Fruit fly (Drosophila melanogaster) whole organism, pupa: ENCODE measurements around the gene aay.
A peak's percentile ranks its signal among the peaks of the same experiment; 100 is the strongest.

Experiments used
- CG10348 ChIP-seq: fragments of 200-800 bp; sonication (Bioruptor generic); IDR thresholded peaks from 2 replicates; pipeline ENCODE4 v1.3.6; 2022; ENCODE audit warnings: missing biosample characterization, missing genetic modification characterization
- CG12605 ChIP-seq: fragments of 200-800 bp; sonication (Bioruptor generic); IDR thresholded peaks from 2 replicates; pipeline ENCODE4 v1.3.6; 2022; ENCODE audit warnings: missing biosample characterization, missing genetic modification characterization
- CG13204 ChIP-seq: fragments of 200-800 bp; sonication (Bioruptor generic); optimal IDR thresholded peaks from 2 replicates; lab custom pipeline; 2018; ENCODE audit warnings: missing biosample characterization, mild to moderate bottlenecking, missing genetic modification characterization, moderate library complexity
- CG14655 ChIP-seq: fragments of 200-800 bp; sonication (Bioruptor generic); optimal IDR thresholded peaks from 3 replicates; lab custom pipeline; 2017; ENCODE audit warnings: mild to moderate bottlenecking, missing biosample characterization, missing genetic modification reagents, missing genetic modification characterization
- CG15710 ChIP-seq: fragments of 200-800 bp; sonication (Bioruptor generic); optimal IDR thresholded peaks from 2 replicates; lab custom pipeline; 2018; ENCODE audit warnings: missing biosample characterization, mild to moderate bottlenecking, missing genetic modification characterization, moderate library complexity
- CG17806 ChIP-seq: fragments of 200-800 bp; sonication (Bioruptor generic); optimal IDR thresholded peaks from 2 replicates; lab custom pipeline; 2018; ENCODE audit warnings: missing biosample characterization, mild to moderate bottlenecking, missing genetic modification characterization, moderate library complexity
- CG32121 ChIP-seq: fragments of 200-800 bp; sonication (Bioruptor generic); IDR thresholded peaks from 2 replicates; pipeline ENCODE4 v1.3.6; 2022; ENCODE audit warnings: missing biosample characterization, missing genetic modification characterization
- CG34367 ChIP-seq: fragments of 200-800 bp; sonication (Bioruptor generic); optimal IDR thresholded peaks from 2 replicates; lab custom pipeline; 2018; ENCODE audit warnings: missing biosample characterization, mild to moderate bottlenecking, missing genetic modification characterization
- CG4496 ChIP-seq: fragments of 200-800 bp; sonication (Bioruptor generic); IDR thresholded peaks from 3 replicates; pipeline ENCODE4 v1.3.6; 2022; ENCODE audit warnings: missing biosample characterization, missing genetic modification characterization
- CG8159 ChIP-seq: fragments of 200-800 bp; sonication (Bioruptor generic); optimal IDR thresholded peaks from 3 replicates; lab custom pipeline; 2018; ENCODE audit warnings: missing biosample characterization, mild to moderate bottlenecking, missing genetic modification characterization, moderate library complexity
- CG8301 ChIP-seq: fragments of 200-800 bp; sonication (Bioruptor generic); optimal IDR thresholded peaks from 2 replicates; lab custom pipeline; 2018; ENCODE audit warnings: missing biosample characterization, mild to moderate bottlenecking, missing genetic modification characterization
- CG9948 ChIP-seq: fragments of 200-800 bp; sonication (Bioruptor generic); optimal IDR thresholded peaks from 2 replicates; lab custom pipeline; 2018; ENCODE audit warnings: missing biosample characterization, mild to moderate bottlenecking, missing genetic modification characterization, moderate library complexity
- D1 ChIP-seq: fragments of 200-800 bp; sonication (Bioruptor generic); optimal IDR thresholded peaks from 2 replicates; lab custom pipeline; 2018; ENCODE audit warnings: missing biosample characterization, mild to moderate bottlenecking, missing genetic modification characterization, moderate library complexity
- EcR ChIP-seq: fragments of 200-800 bp; sonication (Bioruptor generic); optimal IDR thresholded peaks from 3 replicates; lab custom pipeline; 2019; ENCODE audit warnings: missing biosample characterization, missing genetic modification characterization, mild to moderate bottlenecking, moderate library complexity, missing genetic modification reagents
- Ets98B ChIP-seq: fragments of 200-800 bp; sonication (Bioruptor generic); IDR thresholded peaks from 2 replicates; pipeline ENCODE4 v1.3.6; 2022; ENCODE audit warnings: missing biosample characterization, missing genetic modification characterization
- Pif1A ChIP-seq: fragments of 200-800 bp; sonication (Bioruptor generic); optimal IDR thresholded peaks from 3 replicates; lab custom pipeline; 2016; ENCODE audit warnings: missing biosample characterization, missing genetic modification characterization
- Pif1B ChIP-seq: fragments of 200-800 bp; sonication (Bioruptor generic); optimal IDR thresholded peaks from 3 replicates; lab custom pipeline; 2016; ENCODE audit warnings: missing biosample characterization, missing genetic modification characterization
- Snoo ChIP-seq: fragments of 200-800 bp; sonication (Bioruptor generic); optimal IDR thresholded peaks from 3 replicates; lab custom pipeline; 2017; ENCODE audit warnings: missing biosample characterization, mild to moderate bottlenecking, missing genetic modification characterization, inconsistent platforms
- fd96Ca ChIP-seq: fragments of 200-800 bp; sonication (Bioruptor generic); IDR thresholded peaks from 3 replicates; pipeline ENCODE4 v1.3.6; 2022; ENCODE audit warnings: missing biosample characterization, missing genetic modification characterization
- gl ChIP-seq: fragments of 200-800 bp; sonication (Bioruptor generic); optimal IDR thresholded peaks from 2 replicates; lab custom pipeline; 2018; ENCODE audit warnings: missing biosample characterization, mild to moderate bottlenecking, missing genetic modification characterization
- rn ChIP-seq: fragments of 200-800 bp; sonication (Bioruptor generic); IDR thresholded peaks from 2 replicates; pipeline ENCODE4 v1.3.6; 2022; ENCODE audit warnings: missing biosample characterization, missing genetic modification characterization

aay gene

DNA sequence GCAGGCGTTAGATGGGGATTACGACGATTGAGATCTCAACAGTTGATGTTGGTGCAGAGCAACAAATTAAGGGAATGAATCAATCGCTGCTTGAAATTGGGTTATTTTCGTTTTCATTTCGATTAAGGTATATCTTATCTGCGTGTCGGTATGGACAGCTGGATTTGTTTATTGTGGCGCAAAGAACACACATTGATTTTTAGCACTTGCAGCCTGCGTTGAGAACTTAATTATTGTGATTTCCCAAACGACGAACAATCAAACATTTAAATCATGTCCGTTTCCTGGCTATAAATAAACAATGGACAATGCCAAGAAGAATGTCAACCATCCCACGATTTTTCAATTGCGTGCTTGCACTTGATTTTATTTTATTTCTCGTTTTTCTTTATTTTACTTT lies 25.0 kb upstream of the aay start:
- no peak for TF ChIP-seq Ets98B (GFP tag; lab: Robert Waterston, UW)

DNA sequence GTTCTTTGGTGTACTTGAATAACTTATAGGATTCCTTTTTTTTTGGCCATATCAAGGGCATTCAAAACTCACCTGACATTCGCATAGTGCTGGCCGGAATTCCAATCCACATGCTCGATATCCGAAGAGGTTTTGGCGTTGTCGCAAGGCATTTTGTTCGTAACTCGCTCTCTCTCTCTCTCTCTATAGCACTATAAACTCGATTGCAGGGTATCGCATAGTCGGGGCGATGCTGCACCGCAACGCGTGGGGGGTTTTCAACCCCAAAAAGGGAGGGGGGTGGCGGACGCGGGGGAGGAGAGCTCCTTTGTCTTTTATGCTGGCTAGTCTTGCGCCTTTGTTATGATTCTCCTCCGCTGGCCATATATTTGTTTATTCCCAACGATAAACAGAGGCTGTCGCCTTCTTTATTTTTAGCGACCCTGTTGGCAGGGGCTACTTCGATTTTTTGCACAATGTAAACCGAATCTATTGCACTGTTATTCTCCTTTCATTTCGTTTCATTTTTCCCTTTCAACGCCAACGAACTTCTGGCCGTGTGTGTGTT lies 24.5 kb upstream of the aay start:
- peak; percentile 17 for TF ChIP-seq CG9948 (tag; lab: Kevin White, UChicago)
- 0 out of 2 replicates have a peak, but pooled peaks have one; percentile 46 for TF ChIP-seq CG12605
- no peak for TF ChIP-seq CG34367 (tag; lab: Kevin White, UChicago)
- peak; percentile 35; the same call in 1 of the 2 replicates for TF ChIP-seq CG32121 (GFP tag; lab: Robert Waterston, UW)
- TF ChIP-seq EcR = peak; percentile 86
- TF ChIP-seq gl (tag; lab: Kevin White, UChicago) = no peak
- peak; percentile 50; the same call in 1 of the 3 replicates for TF ChIP-seq CG4496
- TF ChIP-seq CG10348 (GFP tag; lab: Robert Waterston, UW) = no peak
- TF ChIP-seq CG8159 (tag; lab: Kevin White, UChicago) = peak; percentile 20
- no peak for TF ChIP-seq CG13204 (GFP tag; lab: Kevin White, UChicago)
- TF ChIP-seq Snoo (tag; lab: Kevin White, UChicago) = peak; percentile 29
- TF ChIP-seq CG8301 (tag; lab: Kevin White, UChicago) = no peak
- TF ChIP-seq CG17806 (tag; lab: Kevin White, UChicago) = peak; percentile 1
- TF ChIP-seq CG15710 (tag; lab: Kevin White, UChicago) = peak; percentile 9
- TF ChIP-seq D1 (tag; lab: Kevin White, UChicago) = peak; percentile 3
- TF ChIP-seq Pif1A = no peak
- no peak for TF ChIP-seq Pif1B (GFP tag; lab: Kevin White, UChicago)
- TF ChIP-seq Ets98B (GFP tag; lab: Robert Waterston, UW) = 0 out of 2 replicates have a peak, but pooled peaks have one; percentile 46
- no peak for TF ChIP-seq CG14655 (GFP tag; lab: Kevin White, UChicago)
- no peak for TF ChIP-seq rn (GFP tag; lab: Robert Waterston, UW)
- no peak; the same call in 2 of the 3 replicates for TF ChIP-seq fd96Ca (GFP tag; lab: Robert Waterston, UW)

DNA sequence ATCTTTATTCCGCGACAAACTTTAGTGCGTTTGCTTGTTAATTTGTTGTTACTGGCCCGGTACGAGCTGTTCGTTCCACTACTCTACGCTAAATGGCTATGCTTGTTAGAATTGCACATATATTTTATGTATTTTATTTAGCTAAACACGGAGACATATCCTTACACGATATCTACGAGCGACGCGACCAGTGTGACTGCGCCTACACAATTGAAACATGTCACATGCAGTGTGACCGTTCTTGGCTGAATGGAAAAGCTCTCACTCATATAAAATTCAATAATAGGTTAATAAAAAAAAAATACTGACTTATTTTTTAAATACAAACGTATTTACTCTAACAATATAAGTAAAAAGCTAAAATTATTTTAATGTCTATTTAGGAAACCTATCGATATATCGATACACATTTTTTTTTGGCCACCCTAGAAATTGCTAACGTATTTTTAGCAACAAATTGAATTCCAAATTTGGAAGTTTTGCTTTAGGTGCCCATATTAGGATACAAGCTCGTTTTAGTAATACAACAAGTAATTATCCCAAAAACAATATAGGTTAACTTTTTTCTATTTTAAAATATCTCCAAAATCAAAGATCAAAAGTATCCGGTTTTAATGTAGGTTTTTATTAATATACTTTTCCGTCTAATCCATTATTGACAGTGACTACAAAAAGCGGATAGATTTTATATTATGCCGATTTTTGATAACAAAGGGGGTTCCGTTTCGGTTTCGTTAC lies 23.9 kb upstream of the aay start, which contains the start of gene CG4080:
Gene CG4080 (minus strand): TSS at position 215 of the 738 bp plus-strand sequence.
- no peak for TF ChIP-seq CG13204 (GFP tag; lab: Kevin White, UChicago)
- no peak for TF ChIP-seq rn (GFP tag; lab: Robert Waterston, UW)
- TF ChIP-seq CG8159 (tag; lab: Kevin White, UChicago) = peak; percentile 68
- peak; percentile 48 for TF ChIP-seq EcR
- no peak for TF ChIP-seq D1 (tag; lab: Kevin White, UChicago)
- TF ChIP-seq CG8301 (tag; lab: Kevin White, UChicago) = no peak
- peak; percentile 13 for TF ChIP-seq CG34367 (tag; lab: Kevin White, UChicago)
- peak; percentile 28 for TF ChIP-seq Pif1A
- TF ChIP-seq fd96Ca (GFP tag; lab: Robert Waterston, UW) = no peak
- no peak for TF ChIP-seq gl (tag; lab: Kevin White, UChicago)
- no peak for TF ChIP-seq Snoo (tag; lab: Kevin White, UChicago)

DNA sequence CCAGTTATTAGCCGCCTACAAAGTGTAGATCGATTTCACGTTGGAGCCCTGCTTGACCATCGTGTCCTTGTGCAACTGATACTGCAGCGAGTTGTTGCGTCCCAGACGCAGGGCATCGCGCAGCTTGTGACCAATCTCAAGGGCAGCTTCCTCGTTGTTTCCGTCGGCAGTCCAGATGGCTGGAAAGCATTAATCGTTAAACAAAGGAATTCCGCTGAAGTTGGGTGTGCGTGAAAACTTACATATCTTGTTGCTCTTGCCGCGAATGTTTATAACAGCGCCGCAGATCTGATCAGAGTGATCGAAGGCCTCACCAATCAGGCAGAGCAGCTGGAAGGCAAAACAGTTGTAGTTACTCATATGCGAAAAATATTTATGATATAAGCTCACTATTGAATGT lies 23.2 kb upstream of the aay start:
- TF ChIP-seq CG12605 (no peak), EcR (peak; percentile 63), rn (GFP tag; lab: Robert Waterston, UW) (no peak), CG10348 (GFP tag; lab: Robert Waterston, UW) (no peak), CG8301 (tag; lab: Kevin White, UChicago) (no peak)

DNA sequence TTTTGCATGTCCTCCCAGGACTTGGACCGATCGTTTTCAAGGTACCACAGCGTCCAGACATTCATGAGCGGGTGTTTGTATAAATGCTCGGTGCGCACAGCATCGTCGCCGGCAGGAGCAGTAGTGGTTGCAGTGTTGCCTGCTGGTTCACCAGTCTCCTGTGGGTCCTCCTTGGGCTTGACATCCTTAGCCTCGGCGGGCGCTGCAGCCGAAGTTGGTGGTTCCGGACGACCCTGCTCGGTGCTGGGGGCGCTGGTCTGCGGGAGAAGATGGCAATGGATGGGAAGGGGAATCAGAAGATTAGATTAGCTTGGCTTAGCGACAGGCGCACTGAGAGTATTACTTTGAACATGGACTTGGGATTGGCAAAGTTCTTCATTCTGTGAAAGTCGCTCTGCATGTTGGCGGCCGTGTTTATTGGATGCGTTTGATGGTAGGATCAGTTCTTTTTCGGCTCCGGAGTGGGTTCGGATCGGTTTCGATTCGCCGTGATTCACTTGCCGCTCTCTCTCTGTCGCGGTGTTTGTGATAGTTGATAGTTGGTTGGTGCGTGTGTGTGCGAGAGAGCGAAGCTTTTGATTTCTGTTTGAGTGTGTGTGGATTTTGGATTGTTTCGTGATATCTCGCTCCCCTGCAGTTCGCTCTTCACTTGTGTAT lies 22.2 kb upstream of the aay start:
- TF ChIP-seq CG4496 = peak; percentile 8; the same call in 1 of the 3 replicates
- no peak for TF ChIP-seq CG15710 (tag; lab: Kevin White, UChicago)

DNA sequence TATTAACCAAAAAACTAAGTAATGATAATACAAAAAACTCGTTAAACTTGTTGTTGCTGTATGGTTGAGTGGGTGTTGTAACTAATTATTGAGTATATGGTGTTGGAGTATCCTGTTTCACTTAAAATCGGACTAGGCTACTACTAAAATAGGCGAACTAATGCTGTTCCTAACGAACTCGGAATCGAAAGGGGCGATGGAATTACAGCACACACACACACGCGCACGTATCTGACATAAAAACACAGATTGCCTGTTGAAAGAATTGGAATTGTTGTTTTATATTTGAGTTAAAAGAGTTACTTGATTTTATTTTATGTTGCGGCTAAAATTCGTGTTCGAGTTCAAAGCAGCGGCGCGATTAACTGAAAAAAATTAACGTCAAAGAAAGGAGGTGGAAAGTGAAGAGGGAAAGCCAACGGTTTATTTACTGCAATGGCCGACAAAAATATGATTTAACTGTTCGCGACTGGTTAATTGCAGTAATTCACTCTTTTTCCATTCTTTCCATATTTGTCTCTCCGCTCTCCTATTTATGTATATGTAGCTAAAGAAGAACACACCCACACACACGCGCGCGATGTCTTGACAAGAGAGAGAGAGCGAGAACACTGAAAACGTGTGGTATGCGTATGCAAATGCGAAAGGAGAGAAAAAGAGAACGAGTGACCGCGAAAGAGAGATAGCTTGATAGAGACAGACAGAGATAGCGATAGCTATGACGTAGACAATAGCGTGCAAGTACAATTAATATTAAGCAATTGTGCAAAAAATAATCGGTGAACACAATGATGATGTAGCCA lies 21.5 kb upstream of the aay start:
- no peak for TF ChIP-seq CG8301 (tag; lab: Kevin White, UChicago)
- no peak for TF ChIP-seq CG17806 (tag; lab: Kevin White, UChicago)
- no peak for TF ChIP-seq CG32121 (GFP tag; lab: Robert Waterston, UW)
- peak; percentile 21 for TF ChIP-seq Pif1B (GFP tag; lab: Kevin White, UChicago)
- no peak for TF ChIP-seq fd96Ca (GFP tag; lab: Robert Waterston, UW)
- no peak for TF ChIP-seq CG15710 (tag; lab: Kevin White, UChicago)
- no peak for TF ChIP-seq CG8159 (tag; lab: Kevin White, UChicago)
- no peak for TF ChIP-seq gl (tag; lab: Kevin White, UChicago)
- no peak for TF ChIP-seq CG34367 (tag; lab: Kevin White, UChicago)
- TF ChIP-seq CG9948 (tag; lab: Kevin White, UChicago) = no peak
- peak; percentile 22; the same call in 1 of the 2 replicates for TF ChIP-seq Ets98B (GFP tag; lab: Robert Waterston, UW)
- TF ChIP-seq CG14655 (GFP tag; lab: Kevin White, UChicago) = no peak
- no peak for TF ChIP-seq rn (GFP tag; lab: Robert Waterston, UW)
- TF ChIP-seq EcR = peak; percentile 23
